Worm (Caenorhabditis elegans) whole organism, L3 larva: ENCODE results near the gene K06G5.1.

ENCODE experiments used
- ZK546.5 ChIP-seq: sonication (generic microtip); optimal IDR thresholded peaks from 2 replicates; lab custom pipeline; 2017; ENCODE audit warnings: missing biosample characterization, missing genetic modification characterization
- aly-2 ChIP-seq: fragments of 150-350 bp; optimal IDR thresholded peaks from 2 replicates; lab custom pipeline; 2014; ENCODE audit warnings: missing biosample characterization, missing genetic modification characterization
- nhr-23 ChIP-seq: fragments of 150-350 bp; optimal IDR thresholded peaks from 2 replicates; lab custom pipeline; 2014; ENCODE audit warnings: missing biosample characterization, missing genetic modification reagents, missing genetic modification characterization
- nhr-237 ChIP-seq: fragments of 150-350 bp; optimal IDR thresholded peaks from 2 replicates; lab custom pipeline; 2014; ENCODE audit warnings: missing biosample characterization, missing genetic modification characterization
- snpc-4 ChIP-seq: fragments of 150-350 bp; optimal IDR thresholded peaks from 2 replicates; lab custom pipeline; 2014; ENCODE audit warnings: missing biosample characterization, missing genetic modification characterization
- unc-62 ChIP-seq: fragments of 150-350 bp; sonication (generic microtip); optimal IDR thresholded peaks from 4 replicates; lab custom pipeline; 2014; ENCODE audit warnings: missing biosample characterization, missing genetic modification reagents, missing genetic modification characterization

DNA sequence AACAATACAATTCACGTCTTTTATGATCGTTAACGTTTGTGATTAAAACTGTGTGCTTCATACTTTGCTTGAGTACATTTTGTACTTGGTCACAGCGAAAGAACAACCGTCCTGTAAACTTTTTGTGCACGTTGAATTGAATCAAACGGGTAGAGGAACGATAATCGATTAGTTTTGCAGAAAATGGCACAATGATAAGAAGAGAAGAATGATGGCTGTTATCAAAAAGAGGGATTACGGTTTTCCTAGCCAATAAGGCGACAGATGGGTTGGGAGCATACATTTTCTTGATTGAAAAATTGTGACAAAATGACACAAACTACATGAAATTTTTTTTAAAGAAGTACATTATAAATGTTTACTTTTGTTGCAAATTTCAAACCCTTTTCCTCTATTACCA is 20.5 kb upstream of the K06G5.1 start:
- TF ChIP-seq aly-2 (tag; lab: Kevin White, UChicago): no peak
- TF ChIP-seq unc-62: no peak
- no peak for TF ChIP-seq nhr-237 (tag; lab: Kevin White, UChicago)
- TF ChIP-seq ZK546.5 (tag; lab: Kevin White, UChicago): no peak
- TF ChIP-seq nhr-23: no peak
- TF ChIP-seq snpc-4: no peak
